Fruit fly (Drosophila melanogaster): Measurements from ENCODE around the gene CG6136.

DNA sequence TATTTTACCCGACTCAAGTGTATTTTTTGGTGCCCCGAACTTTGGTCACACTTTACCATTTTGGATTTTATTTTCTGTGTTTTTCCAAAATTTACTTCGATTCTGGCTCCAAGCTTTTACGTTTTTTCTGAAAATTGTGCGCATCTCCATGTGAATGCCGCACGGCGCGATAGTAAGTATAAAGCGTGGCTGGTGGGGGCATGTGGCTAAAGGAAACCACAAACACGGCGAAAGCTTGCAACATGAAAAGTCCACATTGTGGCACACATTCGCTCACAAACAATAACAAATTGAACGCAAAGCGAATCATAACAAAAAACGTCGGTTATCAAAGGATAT lies 51.3 kb downstream of the CG6136 start, which contains the start of gene ear:
- TF ChIP-seq CG8319 (GFP tag; optimal IDR thresholded peaks at IDR 0.05), result no peak
- TF ChIP-seq salr (GFP tag; optimal IDR thresholded peaks at IDR 0.05), result no peak
- TF ChIP-seq Hr39 (GFP tag; optimal IDR thresholded peaks at IDR 0.05), result no peak
- no peak for TF ChIP-seq OdsH (GFP tag; optimal IDR thresholded peaks at IDR 0.05)
- TF ChIP-seq CG10631 (GFP tag; optimal IDR thresholded peaks at IDR 0.05), result no peak
- TF ChIP-seq cyc (GFP tag; optimal IDR thresholded peaks at IDR 0.05), result no peak
- TF ChIP-seq CG3032 (tag; optimal IDR thresholded peaks at IDR 0.05), result no peak
- TF ChIP-seq Gug (GFP tag; IDR thresholded peaks at IDR 0.05), result no peak
- no peak for TF ChIP-seq CG11762 (GFP tag; optimal IDR thresholded peaks at IDR 0.05; ENCODE audit: insufficient read depth)
- TF ChIP-seq net (GFP tag; optimal IDR thresholded peaks at IDR 0.05), result no peak

Measured in whole organism, prepupa.